Worm (Caenorhabditis elegans) whole organism, L1 larva: Measurements from ENCODE around the gene nhr-271.

Source experiments
- C04F5.9 ChIP-seq: sonication (generic microtip); optimal IDR thresholded peaks from 2 replicates; lab custom pipeline; 2016; ENCODE audit warnings: missing genetic modification characterization, missing compliant biosample characterization
- C16A3.4 ChIP-seq: fragments of 150-350 bp; optimal IDR thresholded peaks from 2 replicates; lab custom pipeline; 2014; ENCODE audit warnings: missing biosample characterization, missing genetic modification characterization
- F16B12.6 ChIP-seq: fragments of 150-350 bp; optimal IDR thresholded peaks from 2 replicates; lab custom pipeline; 2014; ENCODE audit warnings: missing biosample characterization, missing genetic modification characterization
- aha-1 ChIP-seq: fragments of 150-350 bp; optimal IDR thresholded peaks from 2 replicates; lab custom pipeline; 2014; ENCODE audit warnings: missing biosample characterization, missing genetic modification characterization
- alr-1 ChIP-seq: fragments of 200-800 bp; sonication (Bioruptor generic); optimal IDR thresholded peaks from 2 replicates; lab custom pipeline; 2018; ENCODE audit warnings: borderline replicate concordance, mild to moderate bottlenecking, missing genetic modification characterization, missing compliant biosample characterization
- ceh-8 ChIP-seq: fragments of 200-800 bp; sonication (Bioruptor generic); optimal IDR thresholded peaks from 2 replicates; lab custom pipeline; 2018; ENCODE audit warnings: mild to moderate bottlenecking, missing genetic modification characterization, moderate library complexity, missing compliant biosample characterization
- ceh-88 ChIP-seq: fragments of 200-800 bp; sonication (Bioruptor generic); IDR thresholded peaks from 2 replicates; pipeline ENCODE4 v1.3.6; 2022; ENCODE audit warnings: missing genetic modification characterization, missing compliant biosample characterization
- ceh-90 ChIP-seq: sonication (generic microtip); optimal IDR thresholded peaks from 2 replicates; lab custom pipeline; 2016; ENCODE audit warnings: missing genetic modification characterization, missing compliant biosample characterization
- efl-1 ChIP-seq, 4 experiments: fragments of 150-350 bp; optimal IDR thresholded peaks in 3 of 4; peaks in 1 of 4; 1 replicate in 1 of 4; 2 replicates in 3 of 4; lab custom pipeline; 2014; ENCODE audit warnings: missing biosample characterization in 2 of 4, missing genetic modification characterization in 2 of 4, missing genetic modification reagents in 2 of 4
- efl-3 ChIP-seq: fragments of 200-800 bp; sonication (Bioruptor generic); optimal IDR thresholded peaks from 2 replicates; lab custom pipeline; 2018; ENCODE audit warnings: mild to moderate bottlenecking, missing genetic modification characterization, missing compliant biosample characterization
- egl-13 ChIP-seq: sonication (generic microtip); optimal IDR thresholded peaks from 2 replicates; lab custom pipeline; 2016; ENCODE audit warnings: missing genotype, missing genetic modification reagents, missing genetic modification characterization, missing compliant biosample characterization
- egl-27 ChIP-seq, 2 experiments: fragments of 150-350 bp in 1 of 2; sonication (generic microtip); optimal IDR thresholded peaks; 3 replicates each; lab custom pipeline; 2017 to 2018; ENCODE audit warnings: missing biosample characterization in 2 of 2, missing genetic modification characterization in 2 of 2, missing genetic modification reagents in 2 of 2
- elt-2 ChIP-seq: sonication (generic microtip); optimal IDR thresholded peaks from 2 replicates; lab custom pipeline; 2016; ENCODE audit warnings: missing genetic modification characterization, mild to moderate bottlenecking, inconsistent platforms, missing compliant biosample characterization, missing genetic modification reagents
- elt-3 ChIP-seq, 6 experiments: fragments of 150-350 bp in 1 of 6; sonication (generic microtip); optimal IDR thresholded peaks; 2 replicates each; lab custom pipeline; 2017 to 2018; ENCODE audit warnings: missing biosample characterization in 6 of 6, missing genetic modification characterization in 6 of 6, inconsistent platforms in 1 of 6
- ets-5 ChIP-seq: fragments of 200-800 bp; sonication (Bioruptor generic); IDR thresholded peaks from 2 replicates; pipeline ENCODE4 v1.3.6; 2022; ENCODE audit warnings: missing genetic modification characterization, missing compliant biosample characterization
- fkh-4 ChIP-seq: sonication (generic microtip); optimal IDR thresholded peaks from 2 replicates; lab custom pipeline; 2016; ENCODE audit warnings: missing compliant biosample characterization, missing genetic modification characterization, borderline replicate concordance
- fkh-8 ChIP-seq: sonication (generic microtip); optimal IDR thresholded peaks from 2 replicates; lab custom pipeline; 2016; ENCODE audit warnings: mild to moderate bottlenecking, missing genetic modification characterization, missing compliant biosample characterization
- fos-1 ChIP-seq: fragments of 150-350 bp; optimal IDR thresholded peaks from 2 replicates; lab custom pipeline; 2014; ENCODE audit warnings: missing biosample characterization, missing genetic modification characterization
- grh-1 ChIP-seq: fragments of 200-800 bp; sonication (Bioruptor generic); IDR thresholded peaks from 2 replicates; pipeline ENCODE4 v1.3.6; 2022; ENCODE audit warnings: missing genetic modification reagents, missing genetic modification characterization, missing compliant biosample characterization
- hlh-4 ChIP-seq: sonication (generic microtip); optimal IDR thresholded peaks from 2 replicates; lab custom pipeline; 2016; ENCODE audit warnings: mild to moderate bottlenecking, missing genetic modification characterization, missing compliant biosample characterization
- hpl-2 ChIP-seq: fragments of 150-350 bp; optimal IDR thresholded peaks from 2 replicates; lab custom pipeline; 2014; ENCODE audit warnings: missing biosample characterization, missing genetic modification reagents, missing genetic modification characterization
- irx-1 ChIP-seq: sonication (generic microtip); optimal IDR thresholded peaks from 2 replicates; lab custom pipeline; 2016; ENCODE audit warnings: missing genetic modification characterization, missing compliant biosample characterization
- isw-1 ChIP-seq: fragments of 200-800 bp; sonication (Bioruptor generic); IDR thresholded peaks from 2 replicates; pipeline ENCODE4 v1.3.6; 2022; ENCODE audit warnings: missing genetic modification characterization, missing compliant biosample characterization
- lin-13 ChIP-seq: fragments of 150-350 bp; optimal IDR thresholded peaks from 2 replicates; lab custom pipeline; 2014; ENCODE audit warnings: missing biosample characterization, missing genetic modification reagents, missing genetic modification characterization
- lin-35 ChIP-seq, 2 experiments: fragments of 150-350 bp; optimal IDR thresholded peaks; 2 replicates each; lab custom pipeline; 2014; ENCODE audit warnings: missing biosample characterization in 2 of 2, missing genetic modification characterization in 2 of 2, missing genetic modification reagents in 2 of 2
- lin-39 ChIP-seq: fragments of 150-350 bp; optimal IDR thresholded peaks from 2 replicates; lab custom pipeline; 2014; ENCODE audit warnings: missing biosample characterization, missing genetic modification reagents, missing genetic modification characterization
- lir-3 ChIP-seq: sonication (generic microtip); optimal IDR thresholded peaks from 2 replicates; lab custom pipeline; 2016; ENCODE audit warnings: mild to moderate bottlenecking, missing genetic modification characterization, moderate library complexity, missing compliant biosample characterization; ENCODE audit not compliant: poor library complexity
- mab-9 ChIP-seq: fragments of 200-800 bp; sonication (Bioruptor generic); IDR thresholded peaks from 2 replicates; pipeline ENCODE4 v1.3.6; 2022; ENCODE audit warnings: missing genetic modification reagents, missing genetic modification characterization, missing compliant biosample characterization
- mep-1 ChIP-seq: fragments of 150-350 bp; optimal IDR thresholded peaks from 2 replicates; lab custom pipeline; 2014; ENCODE audit warnings: missing biosample characterization, missing genetic modification characterization
- nhr-12 ChIP-seq: sonication (generic microtip); optimal IDR thresholded peaks from 2 replicates; lab custom pipeline; 2017; ENCODE audit warnings: missing biosample characterization, missing genetic modification characterization
- nhr-19 ChIP-seq: fragments of 200-800 bp; sonication (Bioruptor generic); conservative IDR thresholded peaks from 2 replicates; pipeline ENCODE4 v1.3.6; 2022; ENCODE audit warnings: missing genetic modification characterization, missing compliant biosample characterization
- nhr-20 ChIP-seq: sonication (generic microtip); optimal IDR thresholded peaks from 2 replicates; lab custom pipeline; 2016; ENCODE audit warnings: mild to moderate bottlenecking, missing genetic modification characterization, missing compliant biosample characterization
- nhr-47 ChIP-seq: sonication (generic microtip); optimal IDR thresholded peaks from 2 replicates; lab custom pipeline; 2016; ENCODE audit warnings: mild to moderate bottlenecking, missing genetic modification characterization, moderate library complexity, missing compliant biosample characterization
- nhr-71 ChIP-seq: sonication (generic microtip); optimal IDR thresholded peaks from 2 replicates; lab custom pipeline; 2016; ENCODE audit warnings: mild to moderate bottlenecking, missing genetic modification characterization, moderate library complexity, missing compliant biosample characterization
- nhr-76 ChIP-seq: sonication (generic microtip); optimal IDR thresholded peaks from 2 replicates; lab custom pipeline; 2017; ENCODE audit warnings: missing biosample characterization, missing genetic modification characterization
- nhr-84 ChIP-seq: sonication (generic microtip); optimal IDR thresholded peaks from 2 replicates; lab custom pipeline; 2017; ENCODE audit warnings: missing biosample characterization, missing genetic modification characterization
- nhr-90 ChIP-seq: sonication (generic microtip); optimal IDR thresholded peaks from 2 replicates; lab custom pipeline; 2016; ENCODE audit warnings: mild to moderate bottlenecking, missing genetic modification characterization, missing compliant biosample characterization; ENCODE audit not compliant: poor library complexity
- pag-3 ChIP-seq: sonication (generic microtip); optimal IDR thresholded peaks from 2 replicates; lab custom pipeline; 2017; ENCODE audit warnings: missing genetic modification characterization, mild to moderate bottlenecking, missing compliant biosample characterization, antibody characterized with exemption, borderline replicate concordance; ENCODE audit not compliant: insufficient read depth
- pax-3 ChIP-seq: fragments of 200-800 bp; sonication (Bioruptor generic); optimal IDR thresholded peaks from 2 replicates; lab custom pipeline; 2018; ENCODE audit warnings: mild to moderate bottlenecking, missing genetic modification characterization, moderate library complexity, missing compliant biosample characterization
- rnt-1 ChIP-seq: sonication (generic microtip); optimal IDR thresholded peaks from 2 replicates; lab custom pipeline; 2016; ENCODE audit warnings: mild to moderate bottlenecking, missing genetic modification characterization, moderate library complexity, missing compliant biosample characterization
- skn-1 ChIP-seq: fragments of 150-350 bp; optimal IDR thresholded peaks from 2 replicates; lab custom pipeline; 2014; ENCODE audit warnings: missing biosample characterization, missing genetic modification characterization
- snu-23 ChIP-seq: sonication (generic microtip); optimal IDR thresholded peaks from 2 replicates; lab custom pipeline; 2016; ENCODE audit warnings: missing genetic modification characterization, missing compliant biosample characterization
- sptf-1 ChIP-seq: fragments of 150-350 bp; optimal IDR thresholded peaks from 2 replicates; lab custom pipeline; 2014; ENCODE audit warnings: missing biosample characterization, missing genetic modification characterization
- sup-37 ChIP-seq: fragments of 200-800 bp; sonication (Bioruptor generic); optimal IDR thresholded peaks from 2 replicates; lab custom pipeline; 2018; ENCODE audit warnings: mild to moderate bottlenecking, missing genetic modification characterization, missing compliant biosample characterization
- tbx-2 ChIP-seq: sonication (generic microtip); optimal IDR thresholded peaks from 2 replicates; lab custom pipeline; 2016; ENCODE audit warnings: missing genetic modification characterization, missing compliant biosample characterization
- unc-130 ChIP-seq: fragments of 150-350 bp; optimal IDR thresholded peaks from 2 replicates; lab custom pipeline; 2017; ENCODE audit warnings: missing biosample characterization, missing genetic modification characterization, inconsistent platforms
- unc-30 ChIP-seq: sonication (generic microtip); optimal IDR thresholded peaks from 2 replicates; lab custom pipeline; 2017; ENCODE audit warnings: missing biosample characterization, missing genetic modification characterization
- unc-86 ChIP-seq: sonication (generic microtip); optimal IDR thresholded peaks from 2 replicates; lab custom pipeline; 2016; ENCODE audit warnings: missing genetic modification characterization, missing compliant biosample characterization
- unc-98 ChIP-seq: fragments of 200-800 bp; sonication (Bioruptor generic); IDR thresholded peaks from 2 replicates; pipeline ENCODE4 v1.3.6; 2022; ENCODE audit warnings: missing genetic modification characterization, missing compliant biosample characterization
- zip-4 ChIP-seq: fragments of 200-800 bp; sonication (Bioruptor generic); optimal IDR thresholded peaks from 2 replicates; lab custom pipeline; 2018; ENCODE audit warnings: mild to moderate bottlenecking, missing genetic modification characterization, moderate library complexity, missing compliant biosample characterization
- ztf-4 ChIP-seq: fragments of 150-350 bp; optimal IDR thresholded peaks from 2 replicates; lab custom pipeline; 2014; ENCODE audit warnings: missing biosample characterization, missing genetic modification characterization

nhr-271 gene

DNA sequence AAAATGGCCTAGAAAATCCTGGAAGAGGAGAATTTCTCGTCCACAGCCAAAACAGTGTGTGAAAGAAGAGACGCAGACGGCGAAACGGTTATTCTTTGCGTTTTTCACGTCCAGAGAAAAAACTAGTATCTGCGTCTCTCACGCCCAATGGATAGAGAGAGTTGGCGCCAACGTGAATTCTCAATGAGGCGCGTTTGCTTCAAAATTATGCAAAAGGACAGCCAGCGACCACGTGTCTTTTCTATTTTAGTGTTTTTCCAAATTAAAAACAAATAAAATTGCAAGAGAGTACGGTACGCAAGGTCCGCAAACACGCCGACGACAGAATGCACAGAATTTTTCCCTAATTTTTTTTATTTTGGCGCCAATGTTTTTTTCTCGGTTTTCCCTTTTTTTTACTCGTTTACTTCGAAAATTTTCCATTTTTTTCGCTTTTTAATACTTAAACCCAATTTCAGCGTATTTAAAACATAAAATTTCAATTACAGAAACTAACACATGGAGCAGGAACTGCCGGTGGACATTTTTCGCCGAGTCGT lies 42.3 kb downstream of the nhr-271 start, which contains the start of gene Y32B12B.2:
Y32B12B.2 (plus strand) TSS at position 489 of the 539 bp plus-strand sequence.
- TF ChIP-seq pax-3 (peak; percentile 49), F16B12.6 (tag; lab: Kevin White, UChicago) (peak; percentile 88), nhr-47 (tag; lab: Kevin White, UChicago) (peak; percentile 85), nhr-20 (tag; lab: Kevin White, UChicago) (peak; percentile 64), grh-1 (GFP tag; lab: Robert Waterston, UW) (0 out of 2 replicates have a peak, but pooled peaks have one; percentile 49), tbx-2 (peak; percentile 65), skn-1 (tag; lab: Kevin White, UChicago) (peak; percentile 6), fos-1 (tag; lab: Kevin White, UChicago) (no peak), nhr-19 (GFP tag; lab: Robert Waterston, UW) (no peak; the same call in none of the 2 replicates), efl-1 (optimal IDR thresholded peaks at IDR 0.05; lab: Kevin White, UChicago) (peak; percentile 78 to 85), efl-1 (GFP tag; optimal IDR thresholded peaks at IDR 0.05 in 1 of 2; lab: Kevin White, UChicago) (peak; percentile 85 to 98), ceh-90 (tag; lab: Kevin White, UChicago) (peak; percentile 66), efl-3 (GFP tag; lab: Kevin White, UChicago) (no peak), nhr-90 (tag; lab: Kevin White, UChicago) (peak; percentile 62), rnt-1 (no peak), unc-86 (peak; percentile 74), hpl-2 (GFP tag; lab: Kevin White, UChicago) (no peak), unc-130 (peak; percentile 8), mep-1 (tag; lab: Kevin White, UChicago) (no peak), lin-35 (GFP tag; optimal IDR thresholded peaks at IDR 0.05; lab: Kevin White, UChicago) (peak; percentile 73 to 89), snu-23 (GFP tag; lab: Kevin White, UChicago) (peak; percentile 68), fkh-8 (tag; lab: Kevin White, UChicago) (peak; percentile 38), ceh-8 (GFP tag; lab: Kevin White, UChicago) (no peak), elt-3 (tag; optimal IDR thresholded peaks at IDR 0.05; lab: Kevin White, UChicago) (peak in 1 of 6 experiments; percentile 4), egl-27 (tag; optimal IDR thresholded peaks at IDR 0.05; lab: Kevin White, UChicago) (no peak), lir-3 (tag; lab: Kevin White, UChicago) (no peak), elt-2 (tag; lab: Kevin White, UChicago) (peak; percentile 38), sptf-1 (tag; lab: Kevin White, UChicago) (no peak), lin-39 (tag; lab: Kevin White, UChicago) (peak; percentile 38), nhr-71 (tag; lab: Kevin White, UChicago) (peak; percentile 77), ets-5 (GFP tag; lab: Robert Waterston, UW) (no peak), C04F5.9 (tag; lab: Kevin White, UChicago) (no peak), sup-37 (peak; percentile 19), irx-1 (peak; percentile 47), fkh-4 (tag; lab: Kevin White, UChicago) (peak; percentile 38), pag-3 (tag; lab: Kevin White, UChicago) (no peak), ztf-4 (tag; lab: Kevin White, UChicago) (no peak), lin-13 (GFP tag; lab: Kevin White, UChicago) (peak; percentile 3), C16A3.4 (peak; percentile 46), aha-1 (tag; lab: Kevin White, UChicago) (no peak), nhr-76 (tag; lab: Kevin White, UChicago) (no peak), nhr-12 (tag; lab: Kevin White, UChicago) (no peak), zip-4 (GFP tag; lab: Kevin White, UChicago) (peak; percentile 7), mab-9 (GFP tag; lab: Robert Waterston, UW) (0 out of 2 replicates have a peak, but pooled peaks have one; percentile 61), alr-1 (no peak), hlh-4 (tag; lab: Kevin White, UChicago) (no peak), unc-98 (GFP tag; lab: Robert Waterston, UW) (peak; percentile 58), ceh-88 (GFP tag; lab: Robert Waterston, UW) (no peak), egl-13 (tag; lab: Kevin White, UChicago) (peak; percentile 65), isw-1 (GFP tag; lab: Robert Waterston, UW) (peak; percentile 42; the same call in 1 of the 2 replicates), unc-30 (tag; lab: Kevin White, UChicago) (no peak), nhr-84 (tag; lab: Kevin White, UChicago) (no peak)
